Fruit fly (Drosophila melanogaster) whole organism, prepupa: ENCODE data around the gene CG13599.

Experiments used
- Blimp-1 ChIP-seq: fragments of 200-800 bp; sonication (Bioruptor generic); optimal IDR thresholded peaks from 3 replicates; lab custom pipeline; 2017; ENCODE audit warnings: missing biosample characterization, missing genetic modification characterization, mild to moderate bottlenecking, moderate library complexity, missing genetic modification reagents
- CG10631 ChIP-seq: fragments of 200-800 bp; sonication (Bioruptor generic); optimal IDR thresholded peaks from 2 replicates; lab custom pipeline; 2016; ENCODE audit warnings: missing biosample characterization, missing genetic modification characterization
- CG10669 ChIP-seq: fragments of 200-800 bp; sonication (Bioruptor generic); optimal IDR thresholded peaks from 3 replicates; lab custom pipeline; 2018; ENCODE audit warnings: missing biosample characterization, mild to moderate bottlenecking, missing genetic modification characterization, moderate library complexity
- CG11294 ChIP-seq: fragments of 200-800 bp; sonication (Bioruptor generic); IDR thresholded peaks from 2 replicates; pipeline ENCODE4 v1.3.6; 2022; ENCODE audit warnings: missing biosample characterization, missing genetic modification characterization
- CG15336 ChIP-seq: fragments of 200-800 bp; sonication (Bioruptor generic); IDR thresholded peaks from 2 replicates; pipeline ENCODE4 v1.3.6; 2022; ENCODE audit warnings: missing biosample characterization, missing genetic modification characterization
- CG1621 ChIP-seq: fragments of 200-800 bp; sonication (Bioruptor generic); optimal IDR thresholded peaks from 3 replicates; lab custom pipeline; 2018; ENCODE audit warnings: missing biosample characterization, mild to moderate bottlenecking, missing genetic modification characterization
- CG31627 ChIP-seq: fragments of 200-800 bp; sonication (Bioruptor generic); optimal IDR thresholded peaks from 3 replicates; lab custom pipeline; 2016; ENCODE audit warnings: missing biosample characterization, missing genetic modification characterization
- CG34406 ChIP-seq: fragments of 200-800 bp; sonication (Bioruptor generic); optimal IDR thresholded peaks from 3 replicates; lab custom pipeline; 2016; ENCODE audit warnings: missing biosample characterization, missing genetic modification characterization
- CG3919 ChIP-seq: fragments of 200-800 bp; sonication (Bioruptor generic); optimal IDR thresholded peaks from 3 replicates; lab custom pipeline; 2016; ENCODE audit warnings: missing biosample characterization, missing genetic modification characterization
- CG6163 ChIP-seq: fragments of 200-800 bp; sonication (Bioruptor generic); IDR thresholded peaks from 3 replicates; pipeline ENCODE4 v1.3.6; 2022; ENCODE audit warnings: missing biosample characterization, missing genetic modification characterization
- CG6792 ChIP-seq: fragments of 200-800 bp; sonication (Bioruptor generic); optimal IDR thresholded peaks from 3 replicates; lab custom pipeline; 2016; ENCODE audit warnings: missing biosample characterization, missing genetic modification characterization
- CG8119 ChIP-seq: fragments of 200-800 bp; sonication (Bioruptor generic); IDR thresholded peaks from 3 replicates; pipeline ENCODE4 v1.3.6; 2022; ENCODE audit warnings: missing biosample characterization, missing genetic modification characterization
- CG8319 ChIP-seq: fragments of 200-800 bp; sonication (Bioruptor generic); optimal IDR thresholded peaks from 3 replicates; lab custom pipeline; 2016; ENCODE audit warnings: missing biosample characterization, missing genetic modification characterization
- CG8632 ChIP-seq: fragments of 200-800 bp; sonication (Bioruptor generic); optimal IDR thresholded peaks from 3 replicates; lab custom pipeline; 2016; ENCODE audit warnings: missing biosample characterization, missing genetic modification characterization
- CG9139 ChIP-seq: fragments of 200-800 bp; sonication (Bioruptor generic); optimal IDR thresholded peaks from 3 replicates; lab custom pipeline; 2017; ENCODE audit warnings: missing biosample characterization, mild to moderate bottlenecking, missing genetic modification characterization
- Eip75B ChIP-seq: fragments of 200-800 bp; sonication (Bioruptor generic); optimal IDR thresholded peaks from 3 replicates; lab custom pipeline; 2016; ENCODE audit warnings: missing biosample characterization, missing genetic modification characterization
- Eip78C ChIP-seq: fragments of 200-800 bp; sonication (Bioruptor generic); peaks from one replicate; lab custom pipeline; 2016; ENCODE audit warnings: missing biosample characterization, missing genetic modification characterization
- Eip93F ChIP-seq: fragments of 200-800 bp; sonication (Bioruptor generic); optimal IDR thresholded peaks from 2 replicates; lab custom pipeline; 2016; ENCODE audit warnings: missing biosample characterization, mild to moderate bottlenecking, missing genetic modification characterization
- Ets96B ChIP-seq: fragments of 200-800 bp; optimal IDR thresholded peaks from 2 replicates; lab custom pipeline; 2019; ENCODE audit warnings: missing biosample characterization, mild to moderate bottlenecking, missing genetic modification characterization, moderate library complexity
- Gug ChIP-seq: fragments of 200-800 bp; sonication (Bioruptor generic); IDR thresholded peaks from 2 replicates; pipeline ENCODE4 v1.3.6; 2022; ENCODE audit warnings: missing biosample characterization, missing genetic modification characterization
- Hr38 ChIP-seq: sonication (Bioruptor generic); optimal IDR thresholded peaks from 2 replicates; lab custom pipeline; 2016; ENCODE audit warnings: missing biosample characterization, missing genetic modification characterization
- Hr39 ChIP-seq: fragments of 200-800 bp; sonication (Bioruptor generic); optimal IDR thresholded peaks from 2 replicates; lab custom pipeline; 2016; ENCODE audit warnings: missing biosample characterization, missing genetic modification characterization
- Hr4 ChIP-seq: fragments of 200-800 bp; sonication (Bioruptor generic); optimal IDR thresholded peaks from 3 replicates; lab custom pipeline; 2016; ENCODE audit warnings: missing biosample characterization, missing genetic modification characterization
- Lpt ChIP-seq: fragments of 200-800 bp; sonication (Bioruptor generic); optimal IDR thresholded peaks from 3 replicates; lab custom pipeline; 2016; ENCODE audit warnings: missing biosample characterization, missing genetic modification characterization
- Met ChIP-seq: fragments of 200-800 bp; sonication (Bioruptor generic); optimal IDR thresholded peaks from 3 replicates; lab custom pipeline; 2016; ENCODE audit warnings: missing biosample characterization, missing genetic modification characterization
- OdsH ChIP-seq: fragments of 200-800 bp; sonication (Bioruptor generic); optimal IDR thresholded peaks from 3 replicates; lab custom pipeline; 2016; ENCODE audit warnings: missing biosample characterization, missing genetic modification characterization
- Smox ChIP-seq: fragments of 200-800 bp; sonication (Bioruptor generic); optimal IDR thresholded peaks from 3 replicates; lab custom pipeline; 2016; ENCODE audit warnings: missing biosample characterization, missing genetic modification characterization
- Sox102F ChIP-seq: fragments of 200-800 bp; sonication (Bioruptor generic); optimal IDR thresholded peaks from 2 replicates; lab custom pipeline; 2016; ENCODE audit warnings: missing biosample characterization, mild to moderate bottlenecking, missing genetic modification characterization
- achi ChIP-seq: fragments of 200-800 bp; sonication (Bioruptor generic); optimal IDR thresholded peaks from 3 replicates; lab custom pipeline; 2016; ENCODE audit warnings: missing biosample characterization, missing genetic modification characterization
- acj6 ChIP-seq: fragments of 200-800 bp; sonication (Bioruptor generic); optimal IDR thresholded peaks from 3 replicates; lab custom pipeline; 2016; ENCODE audit warnings: missing biosample characterization, missing genetic modification characterization
- cyc ChIP-seq: fragments of 200-800 bp; sonication (Bioruptor generic); optimal IDR thresholded peaks from 3 replicates; lab custom pipeline; 2016; ENCODE audit warnings: missing biosample characterization, missing genetic modification characterization
- dac ChIP-seq: fragments of 200-800 bp; sonication (Bioruptor generic); optimal IDR thresholded peaks from 2 replicates; lab custom pipeline; 2017; ENCODE audit warnings: missing biosample characterization, mild to moderate bottlenecking, missing genetic modification characterization
- dsx ChIP-seq: fragments of 200-800 bp; optimal IDR thresholded peaks from 3 replicates; lab custom pipeline; 2019; ENCODE audit warnings: missing biosample characterization, mild to moderate bottlenecking, missing genetic modification characterization, moderate library complexity; ENCODE audit not compliant: poor library complexity, severe bottlenecking
- eg ChIP-seq: fragments of 200-800 bp; sonication (Bioruptor generic); IDR thresholded peaks from 3 replicates; pipeline ENCODE4 v1.3.6; 2022; ENCODE audit warnings: missing biosample characterization, missing genetic modification characterization
- esn ChIP-seq: fragments of 200-800 bp; sonication (Bioruptor generic); optimal IDR thresholded peaks from 2 replicates; lab custom pipeline; 2016; ENCODE audit warnings: missing biosample characterization, mild to moderate bottlenecking, missing genetic modification characterization, moderate library complexity
- fd59A ChIP-seq: fragments of 200-800 bp; sonication (Bioruptor generic); optimal IDR thresholded peaks from 2 replicates; lab custom pipeline; 2017; ENCODE audit warnings: missing biosample characterization, mild to moderate bottlenecking, missing genetic modification characterization, missing genetic modification reagents
- fd85E ChIP-seq: fragments of 200-800 bp; sonication (Bioruptor generic); optimal IDR thresholded peaks from 3 replicates; lab custom pipeline; 2016; ENCODE audit warnings: missing biosample characterization, missing genetic modification characterization
- fkh ChIP-seq: fragments of 200-800 bp; sonication (Bioruptor generic); optimal IDR thresholded peaks from 3 replicates; lab custom pipeline; 2017; ENCODE audit warnings: missing biosample characterization, mild to moderate bottlenecking, missing genetic modification characterization, moderate library complexity
- lz ChIP-seq: fragments of 200-800 bp; sonication (Bioruptor generic); optimal IDR thresholded peaks from 3 replicates; lab custom pipeline; 2016; ENCODE audit warnings: missing biosample characterization, missing genetic modification characterization
- pdm3 ChIP-seq: fragments of 200-800 bp; sonication (Bioruptor generic); optimal IDR thresholded peaks from 3 replicates; lab custom pipeline; 2016; ENCODE audit warnings: missing biosample characterization, missing genetic modification characterization
- salr ChIP-seq, 2 experiments: fragments of 200-800 bp; sonication (Bioruptor generic); optimal IDR thresholded peaks; 3 replicates each; lab custom pipeline; 2016 to 2018; ENCODE audit warnings: missing biosample characterization in 2 of 2, missing genetic modification characterization in 2 of 2, mild to moderate bottlenecking in 1 of 2
- spab ChIP-seq: fragments of 200-800 bp; sonication (Bioruptor generic); optimal IDR thresholded peaks from 2 replicates; lab custom pipeline; 2017; ENCODE audit warnings: missing biosample characterization, mild to moderate bottlenecking, missing genetic modification characterization, missing genetic modification reagents
- svp ChIP-seq: fragments of 200-800 bp; sonication (Bioruptor generic); peaks from one replicate; lab custom pipeline; 2016; ENCODE audit warnings: missing biosample characterization, missing genetic modification characterization
- topi ChIP-seq: fragments of 200-800 bp; sonication (Bioruptor generic); optimal IDR thresholded peaks from 3 replicates; lab custom pipeline; 2016; ENCODE audit warnings: missing biosample characterization, missing genetic modification characterization

The CG13599 gene

dm6 chr3R:23887096-23887421 lies 44.4 kb upstream of the CG13599 start (continued):
- TF ChIP-seq Met = peak; percentile 89
- peak; percentile 91 for TF ChIP-seq CG10669 (GFP tag; lab: Kevin White, UChicago)
- peak; percentile 98 for TF ChIP-seq CG6163
- TF ChIP-seq svp (GFP tag; lab: Kevin White, UChicago) = peak; percentile 94
- no peak for TF ChIP-seq Hr38 (GFP tag; lab: Kevin White, UChicago)
- peak; percentile 97 for TF ChIP-seq Gug (GFP tag; lab: Robert Waterston, UW)
- peak; percentile 90 for TF ChIP-seq topi
- peak; percentile 89 for TF ChIP-seq Eip75B
- TF ChIP-seq Lpt (GFP tag; lab: Kevin White, UChicago) = peak; percentile 95
- TF ChIP-seq CG10631 (GFP tag; lab: Kevin White, UChicago) = peak; percentile 96
- TF ChIP-seq cyc = peak; percentile 90
- peak; percentile 96 for TF ChIP-seq CG11294 (GFP tag; lab: Robert Waterston, UW)
- peak; percentile 28 for TF ChIP-seq fd85E (GFP tag; lab: Kevin White, UChicago)
- peak; percentile 81 for TF ChIP-seq Blimp-1 (GFP tag; lab: Kevin White, UChicago)
- peak; percentile 98 for TF ChIP-seq eg (GFP tag; lab: Robert Waterston, UW)

DNA sequence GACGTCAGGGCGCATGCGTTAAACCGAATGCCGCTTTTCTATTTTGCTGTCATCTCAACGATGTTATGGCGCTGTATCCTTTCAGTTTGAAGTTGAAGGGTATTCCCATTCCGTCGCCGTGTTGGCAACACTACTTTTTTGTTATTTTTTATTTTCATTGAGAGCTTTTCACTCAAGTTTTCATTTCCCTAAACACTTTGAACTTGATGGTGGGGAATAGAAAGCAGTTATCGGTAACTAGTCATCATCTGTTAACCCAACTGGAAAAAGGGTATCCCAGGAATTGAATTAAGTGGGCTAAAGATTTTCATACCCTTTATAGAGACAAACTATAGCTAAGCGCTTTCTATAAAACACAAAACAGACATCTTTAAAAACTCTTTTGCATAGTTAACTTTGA lies 43.9 kb upstream of the CG13599 start:
- TF ChIP-seq OdsH (GFP tag; lab: Kevin White, UChicago) = no peak
- TF ChIP-seq fd59A = no peak
- TF ChIP-seq CG8119 = peak; percentile 31; the same call in 2 of the 3 replicates
- peak; percentile 73 for TF ChIP-seq CG6163
- peak; percentile 50 for TF ChIP-seq CG11294 (GFP tag; lab: Robert Waterston, UW)
- no peak for TF ChIP-seq Met
- TF ChIP-seq Ets96B (tag; lab: Kevin White, UChicago) = peak; percentile 20
- TF ChIP-seq Gug (GFP tag; lab: Robert Waterston, UW) = peak; percentile 58
- peak; percentile 21 for TF ChIP-seq Hr4
- TF ChIP-seq CG15336 (GFP tag; lab: Robert Waterston, UW) = no peak
- TF ChIP-seq eg (GFP tag; lab: Robert Waterston, UW) = peak; percentile 49

DNA sequence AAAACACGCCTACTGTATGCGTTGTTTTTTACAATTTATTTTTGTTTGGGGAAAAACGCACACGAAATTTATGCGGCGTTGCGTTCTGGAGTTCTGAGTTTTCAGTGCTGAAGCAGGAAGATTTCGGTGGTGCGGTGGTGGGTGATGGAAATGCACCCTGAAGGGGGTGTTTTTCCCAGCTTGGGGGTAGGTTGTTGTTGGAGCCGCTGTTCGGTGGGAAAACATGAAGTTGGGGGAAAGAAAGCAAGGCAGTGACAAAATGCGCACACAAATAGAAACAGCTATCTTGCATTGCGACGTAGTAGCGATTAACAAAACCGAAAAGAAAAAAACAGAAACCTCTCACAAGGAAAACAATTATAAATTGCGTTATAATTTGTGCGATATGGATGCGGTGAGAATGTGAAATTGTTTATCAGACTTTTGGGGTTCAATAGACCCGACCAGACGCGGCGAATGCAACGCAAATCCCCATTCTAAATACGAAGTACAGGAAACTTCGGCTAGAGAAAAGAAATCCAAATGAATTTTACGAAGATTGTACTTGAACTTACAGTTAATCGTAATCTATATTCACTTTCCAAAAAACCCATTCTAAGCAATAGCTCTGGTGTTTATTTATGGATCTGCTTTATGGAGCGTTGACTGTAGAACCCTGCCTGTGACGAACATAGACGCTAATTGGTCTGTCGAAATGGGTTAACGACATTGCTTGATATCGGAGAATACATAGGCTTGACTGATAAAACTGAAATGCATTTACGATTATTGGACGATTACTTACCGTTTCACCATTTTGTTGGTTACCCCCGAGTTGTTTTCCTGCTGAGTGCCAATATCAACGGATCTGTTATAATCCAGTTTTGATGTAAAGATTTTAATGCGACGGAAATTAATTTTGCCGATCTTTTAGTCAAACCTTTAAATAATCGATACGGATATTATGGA lies 42.9 kb upstream of the CG13599 start:
- TF ChIP-seq CG3919 (GFP tag; lab: Kevin White, UChicago) (peak; percentile 41), Smox (GFP tag; lab: Kevin White, UChicago) (peak; percentile 66), esn (GFP tag; lab: Kevin White, UChicago) (peak; percentile 75), CG10669 (GFP tag; lab: Kevin White, UChicago) (no peak), Eip78C (GFP tag; lab: Kevin White, UChicago) (peak; percentile 90), CG8319 (GFP tag; lab: Kevin White, UChicago) (no peak), CG8632 (GFP tag; lab: Kevin White, UChicago) (peak; percentile 11), Blimp-1 (GFP tag; lab: Kevin White, UChicago) (peak; percentile 30), Hr4 (peak; percentile 52), CG6792 (peak; percentile 55), CG15336 (GFP tag; lab: Robert Waterston, UW) (peak; percentile 46; the same call in 1 of the 2 replicates), CG8119 (peak; percentile 27; the same call in 2 of the 3 replicates), cyc (peak; percentile 80), OdsH (GFP tag; lab: Kevin White, UChicago) (peak; percentile 53), dac (GFP tag; lab: Kevin White, UChicago) (no peak), CG11294 (GFP tag; lab: Robert Waterston, UW) (no peak), pdm3 (peak; percentile 34), acj6 (GFP tag; lab: Kevin White, UChicago) (peak; percentile 17), CG31627 (peak; percentile 73), CG9139 (no peak), fkh (GFP tag; lab: Kevin White, UChicago) (no peak), Hr39 (GFP tag; lab: Kevin White, UChicago) (peak; percentile 73), achi (no peak), Sox102F (GFP tag; lab: Kevin White, UChicago) (peak; percentile 73), CG6163 (peak; percentile 76; the same call in 2 of the 3 replicates), lz (peak; percentile 65), CG1621 (tag; lab: Kevin White, UChicago) (no peak), Eip93F (GFP tag; lab: Kevin White, UChicago) (peak; percentile 83), spab (GFP tag; lab: Kevin White, UChicago) (no peak), CG34406 (GFP tag; lab: Kevin White, UChicago) (no peak), topi (peak; percentile 59), dsx (GFP tag; lab: Kevin White, UChicago) (no peak), Ets96B (tag; lab: Kevin White, UChicago) (peak; percentile 11), fd59A (no peak), salr (GFP tag; optimal IDR thresholded peaks at IDR 0.05; lab: Kevin White, UChicago) (no peak)
